Fruit fly (Drosophila melanogaster) whole organism, pupa: ENCODE measurements around the gene CG18731.

Source experiments
- CG10348 ChIP-seq: fragments of 200-800 bp; sonication (Bioruptor generic); IDR thresholded peaks from 2 replicates; pipeline ENCODE4 v1.3.6; 2022; ENCODE audit warnings: missing biosample characterization, missing genetic modification characterization
- CG12605 ChIP-seq: fragments of 200-800 bp; sonication (Bioruptor generic); IDR thresholded peaks from 2 replicates; pipeline ENCODE4 v1.3.6; 2022; ENCODE audit warnings: missing biosample characterization, missing genetic modification characterization
- CG13204 ChIP-seq: fragments of 200-800 bp; sonication (Bioruptor generic); optimal IDR thresholded peaks from 2 replicates; lab custom pipeline; 2018; ENCODE audit warnings: missing biosample characterization, mild to moderate bottlenecking, missing genetic modification characterization, moderate library complexity
- CG14655 ChIP-seq: fragments of 200-800 bp; sonication (Bioruptor generic); optimal IDR thresholded peaks from 3 replicates; lab custom pipeline; 2017; ENCODE audit warnings: mild to moderate bottlenecking, missing biosample characterization, missing genetic modification reagents, missing genetic modification characterization
- CG15710 ChIP-seq: fragments of 200-800 bp; sonication (Bioruptor generic); optimal IDR thresholded peaks from 2 replicates; lab custom pipeline; 2018; ENCODE audit warnings: missing biosample characterization, mild to moderate bottlenecking, missing genetic modification characterization, moderate library complexity
- CG17806 ChIP-seq: fragments of 200-800 bp; sonication (Bioruptor generic); optimal IDR thresholded peaks from 2 replicates; lab custom pipeline; 2018; ENCODE audit warnings: missing biosample characterization, mild to moderate bottlenecking, missing genetic modification characterization, moderate library complexity
- CG32121 ChIP-seq: fragments of 200-800 bp; sonication (Bioruptor generic); IDR thresholded peaks from 2 replicates; pipeline ENCODE4 v1.3.6; 2022; ENCODE audit warnings: missing biosample characterization, missing genetic modification characterization
- CG34367 ChIP-seq: fragments of 200-800 bp; sonication (Bioruptor generic); optimal IDR thresholded peaks from 2 replicates; lab custom pipeline; 2018; ENCODE audit warnings: missing biosample characterization, mild to moderate bottlenecking, missing genetic modification characterization
- CG4496 ChIP-seq: fragments of 200-800 bp; sonication (Bioruptor generic); IDR thresholded peaks from 3 replicates; pipeline ENCODE4 v1.3.6; 2022; ENCODE audit warnings: missing biosample characterization, missing genetic modification characterization
- CG8159 ChIP-seq: fragments of 200-800 bp; sonication (Bioruptor generic); optimal IDR thresholded peaks from 3 replicates; lab custom pipeline; 2018; ENCODE audit warnings: missing biosample characterization, mild to moderate bottlenecking, missing genetic modification characterization, moderate library complexity
- CG8301 ChIP-seq: fragments of 200-800 bp; sonication (Bioruptor generic); optimal IDR thresholded peaks from 2 replicates; lab custom pipeline; 2018; ENCODE audit warnings: missing biosample characterization, mild to moderate bottlenecking, missing genetic modification characterization
- CG9948 ChIP-seq: fragments of 200-800 bp; sonication (Bioruptor generic); optimal IDR thresholded peaks from 2 replicates; lab custom pipeline; 2018; ENCODE audit warnings: missing biosample characterization, mild to moderate bottlenecking, missing genetic modification characterization, moderate library complexity
- D1 ChIP-seq: fragments of 200-800 bp; sonication (Bioruptor generic); optimal IDR thresholded peaks from 2 replicates; lab custom pipeline; 2018; ENCODE audit warnings: missing biosample characterization, mild to moderate bottlenecking, missing genetic modification characterization, moderate library complexity
- EcR ChIP-seq: fragments of 200-800 bp; sonication (Bioruptor generic); optimal IDR thresholded peaks from 3 replicates; lab custom pipeline; 2019; ENCODE audit warnings: missing biosample characterization, missing genetic modification characterization, mild to moderate bottlenecking, moderate library complexity, missing genetic modification reagents
- Ets98B ChIP-seq: fragments of 200-800 bp; sonication (Bioruptor generic); IDR thresholded peaks from 2 replicates; pipeline ENCODE4 v1.3.6; 2022; ENCODE audit warnings: missing biosample characterization, missing genetic modification characterization
- Pif1A ChIP-seq: fragments of 200-800 bp; sonication (Bioruptor generic); optimal IDR thresholded peaks from 3 replicates; lab custom pipeline; 2016; ENCODE audit warnings: missing biosample characterization, missing genetic modification characterization
- Pif1B ChIP-seq: fragments of 200-800 bp; sonication (Bioruptor generic); optimal IDR thresholded peaks from 3 replicates; lab custom pipeline; 2016; ENCODE audit warnings: missing biosample characterization, missing genetic modification characterization
- Snoo ChIP-seq: fragments of 200-800 bp; sonication (Bioruptor generic); optimal IDR thresholded peaks from 3 replicates; lab custom pipeline; 2017; ENCODE audit warnings: missing biosample characterization, mild to moderate bottlenecking, missing genetic modification characterization, inconsistent platforms
- fd96Ca ChIP-seq: fragments of 200-800 bp; sonication (Bioruptor generic); IDR thresholded peaks from 3 replicates; pipeline ENCODE4 v1.3.6; 2022; ENCODE audit warnings: missing biosample characterization, missing genetic modification characterization
- gl ChIP-seq: fragments of 200-800 bp; sonication (Bioruptor generic); optimal IDR thresholded peaks from 2 replicates; lab custom pipeline; 2018; ENCODE audit warnings: missing biosample characterization, mild to moderate bottlenecking, missing genetic modification characterization
- rn ChIP-seq: fragments of 200-800 bp; sonication (Bioruptor generic); IDR thresholded peaks from 2 replicates; pipeline ENCODE4 v1.3.6; 2022; ENCODE audit warnings: missing biosample characterization, missing genetic modification characterization

Gene CG18731

dm6 chr3R:29765267-29766095 is 40.7 kb downstream of the CG18731 start, which contains the start of gene kay:
TSS of gene kay (plus strand) at chr3R:29765995.
- TF ChIP-seq Pif1B (GFP tag; lab: Kevin White, UChicago), result no peak
- TF ChIP-seq Pif1A (GFP tag; lab: Kevin White, UChicago), result no peak
- TF ChIP-seq CG12605 (GFP tag; lab: Robert Waterston, UW), result no peak
- no peak for TF ChIP-seq CG34367 (tag; lab: Kevin White, UChicago)
- no peak for TF ChIP-seq EcR (GFP tag; lab: Kevin White, UChicago)
- no peak for TF ChIP-seq Ets98B
- TF ChIP-seq CG13204 (GFP tag; lab: Kevin White, UChicago), result peak; percentile 7
- TF ChIP-seq CG14655 (GFP tag; lab: Kevin White, UChicago), result no peak
- TF ChIP-seq gl (tag; lab: Kevin White, UChicago), result no peak
- TF ChIP-seq CG15710, result no peak
- no peak for TF ChIP-seq rn
- TF ChIP-seq CG9948, result no peak
- no peak for TF ChIP-seq CG10348 (GFP tag; lab: Robert Waterston, UW)
- no peak for TF ChIP-seq D1
- TF ChIP-seq CG4496 (GFP tag; lab: Robert Waterston, UW), result peak; percentile 42; the same call in 2 of the 3 replicates
- TF ChIP-seq CG17806, result no peak

dm6 chr3R:29767236-29767635 is 42.4 kb downstream of the CG18731 start:
- TF ChIP-seq rn, result no peak
- no peak for TF ChIP-seq CG9948
- TF ChIP-seq gl (tag; lab: Kevin White, UChicago), result no peak
- TF ChIP-seq, all 21 proteins: peak for 0

- TF ChIP-seq EcR (GFP tag; lab: Kevin White, UChicago), result no peak
- TF ChIP-seq fd96Ca (GFP tag; lab: Robert Waterston, UW), result no peak
- no peak for TF ChIP-seq CG9948
- TF ChIP-seq CG4496 (GFP tag; lab: Robert Waterston, UW), result no peak
- TF ChIP-seq CG17806, result no peak
- TF ChIP-seq CG8159 (tag; lab: Kevin White, UChicago), result no peak
- TF ChIP-seq Snoo (tag; lab: Kevin White, UChicago), result no peak
These were observed 46.1 kb downstream of the CG18731 start for dm6 chr3R:29770930-29771329.

dm6 chr3R:29771645-29772089 is 46.8 kb downstream of the CG18731 start:
- TF ChIP-seq Pif1B (GFP tag; lab: Kevin White, UChicago) (no peak), CG8159 (tag; lab: Kevin White, UChicago) (no peak), CG12605 (GFP tag; lab: Robert Waterston, UW) (peak; percentile 49), fd96Ca (GFP tag; lab: Robert Waterston, UW) (0 out of 3 replicates have a peak, but pooled peaks have one; percentile 37), EcR (GFP tag; lab: Kevin White, UChicago) (peak; percentile 83), CG32121 (GFP tag; lab: Robert Waterston, UW) (no peak), D1 (no peak), CG15710 (no peak), CG10348 (GFP tag; lab: Robert Waterston, UW) (no peak), CG13204 (GFP tag; lab: Kevin White, UChicago) (no peak), CG14655 (GFP tag; lab: Kevin White, UChicago) (no peak)

- TF ChIP-seq CG15710, result peak; percentile 13
- no peak for TF ChIP-seq Pif1A (GFP tag; lab: Kevin White, UChicago)
- TF ChIP-seq fd96Ca (GFP tag; lab: Robert Waterston, UW), result no peak
- TF ChIP-seq CG4496 (GFP tag; lab: Robert Waterston, UW), result peak; percentile 35; the same call in 1 of the 3 replicates
- no peak for TF ChIP-seq CG17806
- peak; percentile 32 for TF ChIP-seq CG8301
- 0 out of 2 replicates have a peak, but pooled peaks have one; percentile 37 for TF ChIP-seq Ets98B
- peak; percentile 73 for TF ChIP-seq CG14655 (GFP tag; lab: Kevin White, UChicago)
- TF ChIP-seq CG9948, result peak; percentile 32
- peak; percentile 23 for TF ChIP-seq Snoo (tag; lab: Kevin White, UChicago)
- peak; percentile 67 for TF ChIP-seq CG8159 (tag; lab: Kevin White, UChicago)
These were observed 47.4 kb downstream of the CG18731 start for dm6 chr3R:29772090-29772794.

dm6 chr3R:29772795-29773331 is 48.0 kb downstream of the CG18731 start:
- TF ChIP-seq Ets98B (peak; percentile 70), fd96Ca (GFP tag; lab: Robert Waterston, UW) (peak; percentile 51; the same call in 2 of the 3 replicates), CG4496 (GFP tag; lab: Robert Waterston, UW) (no peak; the same call in 2 of the 3 replicates), CG15710 (peak; percentile 19), Pif1A (GFP tag; lab: Kevin White, UChicago) (no peak), CG17806 (no peak), EcR (GFP tag; lab: Kevin White, UChicago) (peak; percentile 84), Snoo (tag; lab: Kevin White, UChicago) (no peak), rn (peak; percentile 33; the same call in 1 of the 2 replicates), CG32121 (GFP tag; lab: Robert Waterston, UW) (peak; percentile 78), CG9948 (no peak), CG10348 (GFP tag; lab: Robert Waterston, UW) (peak; percentile 54), gl (tag; lab: Kevin White, UChicago) (peak; percentile 41), CG34367 (tag; lab: Kevin White, UChicago) (no peak), CG12605 (GFP tag; lab: Robert Waterston, UW) (peak; percentile 68), CG14655 (GFP tag; lab: Kevin White, UChicago) (no peak), Pif1B (GFP tag; lab: Kevin White, UChicago) (no peak), CG8301 (no peak), CG8159 (tag; lab: Kevin White, UChicago) (no peak), CG13204 (GFP tag; lab: Kevin White, UChicago) (peak; percentile 99), D1 (no peak)
